Fruit fly (Drosophila melanogaster): ENCODE results near the gene CtIP.

Gene CtIP

DNA sequence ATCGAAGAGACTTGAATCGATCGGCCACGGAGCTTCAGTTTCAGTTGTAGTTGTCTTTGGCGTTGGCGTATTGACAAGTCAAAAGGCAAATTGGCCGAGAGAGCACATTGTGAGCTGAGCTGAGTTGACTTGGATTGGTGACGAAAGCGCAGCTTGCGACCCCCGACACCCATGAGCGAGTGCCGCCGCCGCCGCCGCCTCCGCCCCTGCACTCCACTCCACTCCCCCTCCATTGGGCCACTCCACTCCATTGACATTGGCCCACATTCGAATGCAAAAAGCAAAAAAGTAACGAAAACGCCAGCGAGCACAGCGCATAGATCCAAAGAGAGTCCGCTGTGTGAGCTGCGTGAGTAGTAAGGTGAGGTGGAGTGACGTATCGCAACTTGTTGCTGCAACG lies 38.3 kb upstream of the CtIP start (continued):
- no peak for TF ChIP-seq pzg (GFP tag; optimal IDR thresholded peaks at IDR 0.05)
- no peak for TF ChIP-seq D (optimal IDR thresholded peaks at IDR 0.05)
- TF ChIP-seq D (GFP tag; optimal IDR thresholded peaks at IDR 0.05), result no peak
- TF ChIP-seq CG11085 (GFP tag; IDR thresholded peaks at IDR 0.05), result no peak
- TF ChIP-seq hbn (GFP tag; IDR thresholded peaks at IDR 0.05; ENCODE audit: partially characterized antibody), result 0 out of 2 replicates have a peak, but pooled peaks have one; percentile 29
- no peak for TF ChIP-seq CG31224 (GFP tag; IDR thresholded peaks at IDR 0.05)
- no peak for TF ChIP-seq Abd-B (GFP tag; optimal IDR thresholded peaks at IDR 0.05)
- no peak for TF ChIP-seq inv (GFP tag; IDR thresholded peaks at IDR 0.05; ENCODE audit: partially characterized antibody)
- no peak for TF ChIP-seq fd3F (GFP tag; optimal IDR thresholded peaks at IDR 0.05)
- TF ChIP-seq Bgb (GFP tag; IDR thresholded peaks at IDR 0.05; ENCODE audit: partially characterized antibody), result no peak
- TF ChIP-seq fd102C (GFP tag; optimal IDR thresholded peaks at IDR 0.05), result no peak
- no peak for TF ChIP-seq Dref (GFP tag; IDR thresholded peaks at IDR 0.05)
- TF ChIP-seq crc (GFP tag; optimal IDR thresholded peaks at IDR 0.05), result no peak
- 0 out of 3 replicates have a peak, but pooled peaks have one; percentile 4 for TF ChIP-seq ase (GFP tag; IDR thresholded peaks at IDR 0.05)
- TF ChIP-seq CG16779 (GFP tag; IDR thresholded peaks at IDR 0.05), result no peak
- no peak for TF ChIP-seq Camta (GFP tag; optimal IDR thresholded peaks at IDR 0.05)
- peak; percentile 20; the same call in 1 of the 2 replicates for TF ChIP-seq E2f1 (GFP tag; IDR thresholded peaks at IDR 0.05)
- no peak for TF ChIP-seq Scr (GFP tag; IDR thresholded peaks at IDR 0.05; ENCODE audit: partially characterized antibody)
- no peak for TF ChIP-seq gce (GFP tag; IDR thresholded peaks at IDR 0.05)
- TF ChIP-seq zen2 (GFP tag; IDR thresholded peaks at IDR 0.05; ENCODE audit: partially characterized antibody), result peak; percentile 50; the same call in 1 of the 3 replicates
- no peak for TF ChIP-seq Side (GFP tag; optimal IDR thresholded peaks at IDR 0.05)
- TF ChIP-seq CG7839 (tag; optimal IDR thresholded peaks at IDR 0.05), result no peak

DNA sequence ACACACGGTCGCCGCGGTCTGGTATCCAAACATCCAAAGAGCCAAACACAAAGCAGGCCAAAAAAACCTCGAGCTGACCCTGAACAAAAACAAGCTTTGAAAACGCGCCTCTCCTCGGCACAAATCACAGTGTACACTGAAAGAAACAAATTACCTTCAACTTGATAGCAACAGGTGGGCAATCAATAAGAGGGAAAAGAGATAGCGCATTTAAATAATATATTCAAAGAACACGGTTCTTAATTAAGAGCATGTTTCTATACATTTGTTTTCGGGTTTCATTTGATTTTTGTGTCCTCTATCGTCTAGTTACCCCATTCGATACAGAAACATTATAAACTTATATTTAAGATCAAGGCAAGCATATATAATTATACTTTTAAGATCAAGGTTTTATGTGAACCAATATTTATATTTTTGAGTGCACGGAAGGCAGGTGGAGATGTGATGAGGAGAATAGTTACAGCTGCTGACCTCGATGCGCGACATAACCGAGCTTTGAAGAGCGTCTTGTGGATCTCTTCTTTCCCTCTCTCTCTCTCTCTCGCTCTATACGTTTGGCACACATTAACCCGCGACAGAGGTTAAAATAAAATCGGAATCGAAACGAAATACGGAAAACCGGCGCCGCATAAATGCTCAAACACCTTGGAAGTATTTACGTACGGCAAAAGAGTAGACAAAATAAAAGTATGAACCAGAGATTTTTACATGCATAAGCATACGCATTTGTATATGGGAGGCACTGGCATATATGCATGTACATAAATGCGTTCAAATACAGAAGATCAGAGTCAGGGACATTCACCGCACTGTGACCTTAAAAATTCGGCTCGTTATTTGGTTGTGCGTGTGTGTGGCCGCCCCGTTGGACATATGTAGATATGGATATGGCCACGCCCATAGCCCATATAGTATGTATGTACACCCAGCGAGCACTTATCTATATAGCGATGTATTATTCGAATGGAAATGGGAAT lies 37.5 kb upstream of the CtIP start:
- peak; percentile 91 for TF ChIP-seq grau (tag; optimal IDR thresholded peaks at IDR 0.05)
- 0 out of 2 replicates have a peak, but pooled peaks have one; percentile 13 for TF ChIP-seq bowl (GFP tag; IDR thresholded peaks at IDR 0.05)
- no peak for TF ChIP-seq crol (GFP tag; IDR thresholded peaks at IDR 0.05)
- peak; percentile 79 for TF ChIP-seq sug (tag; optimal IDR thresholded peaks at IDR 0.05)
- TF ChIP-seq wdn (GFP tag; IDR thresholded peaks at IDR 0.05), result 0 out of 2 replicates have a peak, but pooled peaks have one; percentile 21
- TF ChIP-seq CG3065 (GFP tag; optimal IDR thresholded peaks at IDR 0.05), result peak; percentile 33
- TF ChIP-seq Hsf (GFP tag; optimal IDR thresholded peaks at IDR 0.05), result peak; percentile 86
- TF ChIP-seq CG13296 (GFP tag; optimal IDR thresholded peaks at IDR 0.05), result peak; percentile 86
- TF ChIP-seq CG12769 (tag; optimal IDR thresholded peaks at IDR 0.05), result peak; percentile 56
- peak; percentile 76 for TF ChIP-seq run (tag; optimal IDR thresholded peaks at IDR 0.05)
- no peak for TF ChIP-seq CG42726 (GFP tag; IDR thresholded peaks at IDR 0.05; ENCODE audit: partially characterized antibody)
- no peak for TF ChIP-seq pita (GFP tag; optimal IDR thresholded peaks at IDR 0.05)
- peak; percentile 58 for TF ChIP-seq Antp (GFP tag; optimal IDR thresholded peaks at IDR 0.05)
- peak; percentile 84 for TF ChIP-seq D19A (tag; optimal IDR thresholded peaks at IDR 0.05)
- TF ChIP-seq CG11085 (GFP tag; IDR thresholded peaks at IDR 0.05), result no peak
- peak; percentile 50 for TF ChIP-seq CHES-1-like (GFP tag; optimal IDR thresholded peaks at IDR 0.05)
- 0 out of 2 replicates have a peak, but pooled peaks have one; percentile 15 for TF ChIP-seq Lim3 (GFP tag; IDR thresholded peaks at IDR 0.05)
- TF ChIP-seq yki (optimal IDR thresholded peaks at IDR 0.05), result no peak
- no peak for TF ChIP-seq CG4282 (GFP tag; optimal IDR thresholded peaks at IDR 0.05)
- TF ChIP-seq Dfd (GFP tag; optimal IDR thresholded peaks at IDR 0.05), result no peak
- TF ChIP-seq gcm (GFP tag; optimal IDR thresholded peaks at IDR 0.05), result peak; percentile 84
- TF ChIP-seq Hr78 (GFP tag; optimal IDR thresholded peaks at IDR 0.05), result peak in 1 of 2 experiments; percentile 93
- peak; percentile 92 for TF ChIP-seq CG15269 (tag; optimal IDR thresholded peaks at IDR 0.05)
- TF ChIP-seq bbx (GFP tag; IDR thresholded peaks at IDR 0.05; ENCODE audit: partially characterized antibody), result no peak
- TF ChIP-seq CG14710 (tag; optimal IDR thresholded peaks at IDR 0.05), result peak; percentile 83
- TF ChIP-seq Meics (GFP tag; optimal IDR thresholded peaks at IDR 0.05), result peak; percentile 82
- TF ChIP-seq CG15011 (GFP tag; optimal IDR thresholded peaks at IDR 0.05), result peak; percentile 70
